Fruit fly (Drosophila melanogaster) whole organism, pupa: ENCODE data around the gene CG13070.

Experiments used
- CG10348 ChIP-seq: fragments of 200-800 bp; sonication (Bioruptor generic); IDR thresholded peaks from 2 replicates; pipeline ENCODE4 v1.3.6; 2022; ENCODE audit warnings: missing biosample characterization, missing genetic modification characterization
- CG12605 ChIP-seq: fragments of 200-800 bp; sonication (Bioruptor generic); IDR thresholded peaks from 2 replicates; pipeline ENCODE4 v1.3.6; 2022; ENCODE audit warnings: missing biosample characterization, missing genetic modification characterization
- CG14655 ChIP-seq: fragments of 200-800 bp; sonication (Bioruptor generic); optimal IDR thresholded peaks from 3 replicates; lab custom pipeline; 2017; ENCODE audit warnings: mild to moderate bottlenecking, missing biosample characterization, missing genetic modification reagents, missing genetic modification characterization
- CG15710 ChIP-seq: fragments of 200-800 bp; sonication (Bioruptor generic); optimal IDR thresholded peaks from 2 replicates; lab custom pipeline; 2018; ENCODE audit warnings: missing biosample characterization, mild to moderate bottlenecking, missing genetic modification characterization, moderate library complexity
- CG17806 ChIP-seq: fragments of 200-800 bp; sonication (Bioruptor generic); optimal IDR thresholded peaks from 2 replicates; lab custom pipeline; 2018; ENCODE audit warnings: missing biosample characterization, mild to moderate bottlenecking, missing genetic modification characterization, moderate library complexity
- CG32121 ChIP-seq: fragments of 200-800 bp; sonication (Bioruptor generic); IDR thresholded peaks from 2 replicates; pipeline ENCODE4 v1.3.6; 2022; ENCODE audit warnings: missing biosample characterization, missing genetic modification characterization
- CG34367 ChIP-seq: fragments of 200-800 bp; sonication (Bioruptor generic); optimal IDR thresholded peaks from 2 replicates; lab custom pipeline; 2018; ENCODE audit warnings: missing biosample characterization, mild to moderate bottlenecking, missing genetic modification characterization
- CG4496 ChIP-seq: fragments of 200-800 bp; sonication (Bioruptor generic); IDR thresholded peaks from 3 replicates; pipeline ENCODE4 v1.3.6; 2022; ENCODE audit warnings: missing biosample characterization, missing genetic modification characterization
- CG8159 ChIP-seq: fragments of 200-800 bp; sonication (Bioruptor generic); optimal IDR thresholded peaks from 3 replicates; lab custom pipeline; 2018; ENCODE audit warnings: missing biosample characterization, mild to moderate bottlenecking, missing genetic modification characterization, moderate library complexity
- CG8301 ChIP-seq: fragments of 200-800 bp; sonication (Bioruptor generic); optimal IDR thresholded peaks from 2 replicates; lab custom pipeline; 2018; ENCODE audit warnings: missing biosample characterization, mild to moderate bottlenecking, missing genetic modification characterization
- CG9948 ChIP-seq: fragments of 200-800 bp; sonication (Bioruptor generic); optimal IDR thresholded peaks from 2 replicates; lab custom pipeline; 2018; ENCODE audit warnings: missing biosample characterization, mild to moderate bottlenecking, missing genetic modification characterization, moderate library complexity
- D1 ChIP-seq: fragments of 200-800 bp; sonication (Bioruptor generic); optimal IDR thresholded peaks from 2 replicates; lab custom pipeline; 2018; ENCODE audit warnings: missing biosample characterization, mild to moderate bottlenecking, missing genetic modification characterization, moderate library complexity
- EcR ChIP-seq: fragments of 200-800 bp; sonication (Bioruptor generic); optimal IDR thresholded peaks from 3 replicates; lab custom pipeline; 2019; ENCODE audit warnings: missing biosample characterization, missing genetic modification characterization, mild to moderate bottlenecking, moderate library complexity, missing genetic modification reagents
- Ets98B ChIP-seq: fragments of 200-800 bp; sonication (Bioruptor generic); IDR thresholded peaks from 2 replicates; pipeline ENCODE4 v1.3.6; 2022; ENCODE audit warnings: missing biosample characterization, missing genetic modification characterization
- Pif1A ChIP-seq: fragments of 200-800 bp; sonication (Bioruptor generic); optimal IDR thresholded peaks from 3 replicates; lab custom pipeline; 2016; ENCODE audit warnings: missing biosample characterization, missing genetic modification characterization
- Pif1B ChIP-seq: fragments of 200-800 bp; sonication (Bioruptor generic); optimal IDR thresholded peaks from 3 replicates; lab custom pipeline; 2016; ENCODE audit warnings: missing biosample characterization, missing genetic modification characterization
- Snoo ChIP-seq: fragments of 200-800 bp; sonication (Bioruptor generic); optimal IDR thresholded peaks from 3 replicates; lab custom pipeline; 2017; ENCODE audit warnings: missing biosample characterization, mild to moderate bottlenecking, missing genetic modification characterization, inconsistent platforms
- fd96Ca ChIP-seq: fragments of 200-800 bp; sonication (Bioruptor generic); IDR thresholded peaks from 3 replicates; pipeline ENCODE4 v1.3.6; 2022; ENCODE audit warnings: missing biosample characterization, missing genetic modification characterization
- rn ChIP-seq: fragments of 200-800 bp; sonication (Bioruptor generic); IDR thresholded peaks from 2 replicates; pipeline ENCODE4 v1.3.6; 2022; ENCODE audit warnings: missing biosample characterization, missing genetic modification characterization

The CG13070 gene

dm6 chr3L:16309972-16310371, 46.8 kb downstream of the CG13070 start:
- no peak for TF ChIP-seq CG12605
- no peak for TF ChIP-seq Snoo
- no peak for TF ChIP-seq CG9948 (tag; lab: Kevin White, UChicago)
- TF ChIP-seq Pif1A (GFP tag; lab: Kevin White, UChicago) = peak; percentile 13
- TF ChIP-seq CG17806 (tag; lab: Kevin White, UChicago) = peak; percentile 9
- peak; percentile 51 for TF ChIP-seq CG10348
- TF ChIP-seq CG14655 (GFP tag; lab: Kevin White, UChicago) = peak; percentile 78
- peak; percentile 84 for TF ChIP-seq Ets98B (GFP tag; lab: Robert Waterston, UW)
- peak; percentile 74 for TF ChIP-seq CG8301 (tag; lab: Kevin White, UChicago)
- no peak for TF ChIP-seq CG15710 (tag; lab: Kevin White, UChicago)
- TF ChIP-seq Pif1B (GFP tag; lab: Kevin White, UChicago) = no peak
- peak; percentile 42; the same call in 1 of the 2 replicates for TF ChIP-seq rn (GFP tag; lab: Robert Waterston, UW)
- TF ChIP-seq CG4496 (GFP tag; lab: Robert Waterston, UW) = peak; percentile 86
- peak; percentile 89 for TF ChIP-seq fd96Ca (GFP tag; lab: Robert Waterston, UW)
- TF ChIP-seq D1 (tag; lab: Kevin White, UChicago) = no peak
- TF ChIP-seq CG34367 (tag; lab: Kevin White, UChicago) = no peak
- TF ChIP-seq CG8159 (tag; lab: Kevin White, UChicago) = no peak
- peak; percentile 48; the same call in 1 of the 2 replicates for TF ChIP-seq CG32121 (GFP tag; lab: Robert Waterston, UW)
- no peak for TF ChIP-seq EcR (GFP tag; lab: Kevin White, UChicago)
- TF ChIP-seq, all 21 proteins: peak for 10
